Worm (Caenorhabditis elegans): ENCODE results near the gene W06D11.1.

Gene W06D11.1

DNA sequence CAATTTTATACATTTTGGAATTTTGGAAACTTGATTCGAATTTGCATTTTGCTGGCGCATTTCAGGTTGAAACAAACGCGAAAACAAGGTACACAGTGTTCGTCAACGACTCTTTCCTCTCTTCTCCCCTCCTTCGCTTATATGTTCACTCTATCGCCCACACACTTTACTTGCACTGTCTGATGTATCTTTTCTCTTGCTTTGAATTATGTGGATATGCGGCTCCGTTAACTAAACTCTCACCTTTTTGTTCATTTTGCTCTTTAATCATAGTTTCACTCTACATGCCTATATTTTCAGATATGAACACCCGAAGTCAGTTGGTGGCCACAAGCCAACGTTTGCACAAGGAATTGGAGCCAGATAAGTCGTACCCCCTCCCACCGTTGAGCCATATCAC is at the start of gene W06D11.1:
TSS of gene W06D11.1 (plus strand) at position 301 of the 400 bp plus-strand sequence.
- TF ChIP-seq tbx-2 (tag; optimal IDR thresholded peaks at IDR 0.05) (no peak), lsy-12 (tag; optimal IDR thresholded peaks at IDR 0.05) (no peak)

DNA sequence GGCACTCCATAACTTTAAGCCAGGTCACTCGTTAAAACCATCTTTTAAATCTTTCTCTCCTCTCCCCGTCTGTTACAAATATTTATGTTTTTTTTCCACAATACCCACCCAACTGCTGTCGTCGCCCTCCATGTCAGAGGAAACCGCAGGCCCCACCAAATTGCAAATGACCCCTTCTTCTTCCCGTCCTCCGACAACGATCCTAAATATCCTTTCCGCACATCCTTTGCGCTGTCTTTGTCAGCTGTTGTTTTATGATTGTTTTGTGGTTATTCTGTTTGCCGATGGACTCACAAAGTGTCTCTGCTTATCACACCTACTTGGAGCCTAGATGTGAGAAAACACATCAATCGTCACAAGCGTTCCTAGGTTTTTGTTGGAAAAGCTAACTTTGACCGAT is 46.2 kb upstream of the W06D11.1 start:
- TF ChIP-seq jun-1 (tag; optimal IDR thresholded peaks at IDR 0.05): no peak
- no peak for TF ChIP-seq nhr-23 (tag; optimal IDR thresholded peaks at IDR 0.05)
- TF ChIP-seq daf-12 (tag; optimal IDR thresholded peaks at IDR 0.05): no peak
- no peak for TF ChIP-seq nhr-237 (tag; optimal IDR thresholded peaks at IDR 0.05)
- TF ChIP-seq ceh-28 (tag; optimal IDR thresholded peaks at IDR 0.05): no peak
- TF ChIP-seq zag-1 (tag; optimal IDR thresholded peaks at IDR 0.05): no peak
- no peak for TF ChIP-seq unc-39 (tag; optimal IDR thresholded peaks at IDR 0.05)
- no peak for TF ChIP-seq elt-1 (tag; optimal IDR thresholded peaks at IDR 0.05)

DNA sequence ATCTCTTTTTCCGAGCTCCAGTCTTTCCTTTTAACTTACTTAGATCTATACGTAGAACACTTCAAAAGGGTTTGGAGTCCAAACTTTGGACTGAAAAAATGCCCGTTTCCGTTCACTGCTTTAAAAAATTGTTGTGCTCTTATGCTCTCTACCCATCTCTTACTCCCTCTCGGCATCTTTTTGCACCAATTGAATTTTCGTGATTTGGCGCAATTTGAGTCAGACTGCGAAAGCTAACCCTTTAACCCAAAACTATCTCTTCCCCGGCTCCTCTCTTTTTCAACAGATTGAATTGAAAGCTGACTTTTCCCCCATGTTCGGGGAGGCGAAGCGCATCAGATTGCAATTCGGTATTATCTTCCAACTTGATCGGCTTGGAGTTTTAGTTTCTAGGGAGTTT is 42.2 kb upstream of the W06D11.1 start:
- TF ChIP-seq pha-4 (tag; optimal IDR thresholded peaks at IDR 0.05) (no peak), unc-62 (GFP tag; optimal IDR thresholded peaks at IDR 0.05) (no peak), mdl-1 (tag; optimal IDR thresholded peaks at IDR 0.05) (no peak), fos-1 (tag; optimal IDR thresholded peaks at IDR 0.05) (no peak), nhr-77 (tag; optimal IDR thresholded peaks at IDR 0.05) (no peak), ama-1 (optimal IDR thresholded peaks at IDR 0.05) (no peak), sea-2 (GFP tag; optimal IDR thresholded peaks at IDR 0.05) (no peak), nhr-28 (tag; optimal IDR thresholded peaks at IDR 0.05) (no peak), ZK546.5 (tag; optimal IDR thresholded peaks at IDR 0.05) (no peak), egl-5 (tag; optimal IDR thresholded peaks at IDR 0.05) (no peak), nhr-12 (tag; optimal IDR thresholded peaks at IDR 0.05) (no peak), ceh-82 (tag; optimal IDR thresholded peaks at IDR 0.05) (no peak), elt-2 (tag; optimal IDR thresholded peaks at IDR 0.05) (no peak), nhr-43 (tag; optimal IDR thresholded peaks at IDR 0.05; ENCODE audit: poor library complexity, severe bottlenecking) (no peak), daf-12 (tag; optimal IDR thresholded peaks at IDR 0.05) (no peak), elt-3 (tag; optimal IDR thresholded peaks at IDR 0.05) (no peak), aly-2 (tag; optimal IDR thresholded peaks at IDR 0.05) (no peak)

DNA sequence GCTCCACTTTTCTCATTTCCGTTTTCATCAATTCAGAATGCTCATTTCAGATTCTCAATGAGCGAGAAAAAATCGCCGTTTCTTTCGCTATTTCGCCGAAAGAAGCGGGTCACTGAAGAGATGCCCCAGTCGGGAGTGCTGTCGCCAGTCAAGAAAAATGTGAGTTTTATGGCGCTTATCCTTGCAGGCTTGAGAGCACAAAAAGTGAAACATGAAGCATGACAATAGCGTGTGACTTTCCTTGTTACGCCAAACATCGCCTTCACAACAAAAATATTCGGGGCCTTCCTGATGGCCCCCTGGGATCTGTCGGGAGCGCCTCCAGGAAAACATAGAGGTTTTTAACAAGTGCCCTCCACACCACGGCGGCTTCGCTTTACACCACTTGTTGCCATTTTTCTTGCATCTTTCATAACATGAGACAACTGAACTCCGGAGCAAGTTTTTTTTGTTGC is 37.7 kb upstream of the W06D11.1 start, which contains the start of gene E01G6.2:
TSS of gene E01G6.2 (plus strand) at position 51 of the 455 bp plus-strand sequence.
- TF ChIP-seq lin-39 (tag; optimal IDR thresholded peaks at IDR 0.05) (peak; percentile 57), snpc-4 (tag; optimal IDR thresholded peaks at IDR 0.05) (no peak)

DNA sequence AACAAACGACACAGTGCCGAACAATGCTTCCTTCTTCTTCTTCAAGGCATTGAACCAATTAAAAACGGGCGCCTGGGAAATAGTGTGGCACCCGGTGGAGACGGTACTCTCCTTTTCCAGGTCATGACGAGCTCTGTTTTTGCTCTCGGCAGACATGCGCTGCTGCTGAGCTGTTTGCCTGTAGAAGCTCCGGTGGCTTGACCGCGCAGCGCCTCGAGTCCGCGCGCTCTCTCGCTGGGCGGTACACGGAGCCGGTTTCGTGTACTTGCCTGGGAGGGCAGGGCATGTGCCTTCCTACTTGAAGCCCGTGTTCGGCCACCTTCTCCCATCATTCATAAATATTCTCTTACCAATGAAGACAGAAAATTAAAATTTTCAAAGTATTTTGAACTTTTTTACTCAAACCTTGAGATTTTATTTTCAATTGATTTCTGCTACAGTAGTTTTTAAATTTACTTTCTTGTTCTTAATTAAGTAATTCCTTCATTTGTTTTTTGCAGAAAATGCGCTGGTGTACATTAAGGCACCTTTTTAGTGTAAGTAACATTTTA is 33.9 kb upstream of the W06D11.1 start, which contains the start of gene E01G6.1:
TSS of gene E01G6.1 (plus strand) at position 501 of the 551 bp plus-strand sequence.
- no peak for TF ChIP-seq mml-1 (tag; optimal IDR thresholded peaks at IDR 0.05)
- no peak for TF ChIP-seq pqm-1 (tag; optimal IDR thresholded peaks at IDR 0.05)
- no peak for TF ChIP-seq tbx-2 (tag; optimal IDR thresholded peaks at IDR 0.05)
- no peak for TF ChIP-seq nhr-77 (tag; optimal IDR thresholded peaks at IDR 0.05)
- no peak for TF ChIP-seq jun-1 (tag; optimal IDR thresholded peaks at IDR 0.05)
- no peak for TF ChIP-seq unc-39 (tag; optimal IDR thresholded peaks at IDR 0.05)
- no peak for TF ChIP-seq ztf-4 (tag; optimal IDR thresholded peaks at IDR 0.05)
- TF ChIP-seq elt-3 (tag; optimal IDR thresholded peaks at IDR 0.05): no peak
- no peak for TF ChIP-seq ZK546.5 (tag; optimal IDR thresholded peaks at IDR 0.05)
- no peak for TF ChIP-seq skn-1 (tag; optimal IDR thresholded peaks at IDR 0.05)
- no peak for TF ChIP-seq fos-1 (tag; optimal IDR thresholded peaks at IDR 0.05)
- TF ChIP-seq ceh-28 (tag; optimal IDR thresholded peaks at IDR 0.05): no peak
- no peak for TF ChIP-seq unc-62 (GFP tag; optimal IDR thresholded peaks at IDR 0.05)
- TF ChIP-seq elt-1 (tag; optimal IDR thresholded peaks at IDR 0.05): no peak

DNA sequence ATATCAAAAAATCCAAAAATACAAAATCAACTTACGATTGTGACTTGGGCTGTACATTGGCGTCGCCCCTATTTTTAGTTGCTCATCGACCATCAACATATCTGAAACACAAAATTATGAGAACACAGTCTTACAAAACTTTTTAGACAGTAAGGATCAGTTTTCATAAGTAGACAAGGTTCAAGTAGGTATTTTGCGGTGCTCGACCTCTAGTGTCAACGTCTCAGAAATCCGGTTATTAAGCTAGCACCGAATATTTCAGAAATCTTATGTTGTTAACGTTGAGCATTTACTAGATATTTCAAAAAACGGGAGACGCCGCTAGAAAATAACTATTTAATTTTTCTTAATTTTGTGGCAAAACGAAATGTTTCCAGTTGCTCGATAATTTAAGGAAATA is 23.5 kb upstream of the W06D11.1 start, which contains the start of gene otpl-8:
TSS of gene otpl-8 (minus strand) at position 101 of the 400 bp plus-strand sequence.
- TF ChIP-seq nhr-43 (tag; optimal IDR thresholded peaks at IDR 0.05; ENCODE audit: poor library complexity, severe bottlenecking): no peak
- no peak for TF ChIP-seq unc-62 (GFP tag; optimal IDR thresholded peaks at IDR 0.05)
- no peak for TF ChIP-seq lsy-12 (tag; optimal IDR thresholded peaks at IDR 0.05)
- TF ChIP-seq ama-1 (optimal IDR thresholded peaks at IDR 0.05): no peak
- TF ChIP-seq nhr-237 (tag; optimal IDR thresholded peaks at IDR 0.05): no peak
- TF ChIP-seq ZK546.5 (tag; optimal IDR thresholded peaks at IDR 0.05): no peak
- TF ChIP-seq nhr-11 (tag; optimal IDR thresholded peaks at IDR 0.05): no peak
- no peak for TF ChIP-seq nhr-67 (tag; optimal IDR thresholded peaks at IDR 0.05)
- no peak for TF ChIP-seq egl-27 (tag; optimal IDR thresholded peaks at IDR 0.05)
- no peak for TF ChIP-seq ceh-28 (tag; optimal IDR thresholded peaks at IDR 0.05)
- TF ChIP-seq elt-3 (tag; optimal IDR thresholded peaks at IDR 0.05): no peak
- TF ChIP-seq hmg-11 (tag; optimal IDR thresholded peaks at IDR 0.05): no peak
- no peak for TF ChIP-seq ceh-9 (tag; optimal IDR thresholded peaks at IDR 0.05)
- no peak for TF ChIP-seq snpc-4 (tag; optimal IDR thresholded peaks at IDR 0.05)
- no peak for TF ChIP-seq R02D3.7 (tag; optimal IDR thresholded peaks at IDR 0.05)
- no peak for TF ChIP-seq nhr-28 (tag; optimal IDR thresholded peaks at IDR 0.05)
- TF ChIP-seq fkh-2 (tag; optimal IDR thresholded peaks at IDR 0.05): no peak
- TF ChIP-seq nfya-1 (tag; optimal IDR thresholded peaks at IDR 0.05; ENCODE audit: insufficient read depth): no peak
- TF ChIP-seq zag-1 (tag; optimal IDR thresholded peaks at IDR 0.05): no peak
- TF ChIP-seq elt-2 (tag; optimal IDR thresholded peaks at IDR 0.05): no peak
